Worm (Caenorhabditis elegans): ENCODE measurements around the gene ZC21.8.

DNA sequence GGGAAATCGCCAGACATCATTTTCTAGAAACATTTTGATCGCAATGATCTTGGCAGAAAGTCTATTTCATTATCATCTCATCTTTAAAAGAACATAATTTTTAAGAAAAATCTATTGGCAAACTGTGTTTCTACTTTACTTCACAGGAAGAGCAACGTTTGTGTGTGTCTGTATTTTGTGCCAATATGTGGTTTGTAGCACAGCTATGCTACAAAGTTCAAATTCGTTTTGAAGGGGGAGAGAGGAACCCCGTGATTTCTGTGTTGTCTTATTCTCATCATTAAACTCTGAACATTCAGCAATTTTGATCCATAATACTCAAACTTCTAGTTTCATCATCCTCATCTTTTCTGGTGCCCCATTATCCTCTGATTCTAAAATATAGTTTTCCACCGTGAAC lies 31.9 kb upstream of the ZC21.8 start:
- TF ChIP-seq W03F9.2 (tag; optimal IDR thresholded peaks at IDR 0.05) (no peak), him-1 (tag; optimal IDR thresholded peaks at IDR 0.05) (no peak)
